Worm (Caenorhabditis elegans) whole organism, early embryonic: ENCODE data around the gene B0252.1.
A peak's percentile ranks its signal among the peaks of the same experiment; 100 is the strongest.

Experiments
- F13C5.2 ChIP-seq: sonication (generic microtip); optimal IDR thresholded peaks from 2 replicates; lab custom pipeline; 2017; ENCODE audit warnings: mild to moderate bottlenecking, missing genetic modification characterization, inconsistent platforms, missing compliant biosample characterization
- aly-1 ChIP-seq: sonication (generic microtip); optimal IDR thresholded peaks from 2 replicates; lab custom pipeline; 2016; ENCODE audit warnings: missing genetic modification characterization, missing compliant biosample characterization
- ama-1 ChIP-seq: fragments of 150-350 bp; optimal IDR thresholded peaks from 2 replicates; lab custom pipeline; 2014
- ceh-13 ChIP-seq: fragments of 200-800 bp; sonication (Bioruptor generic); optimal IDR thresholded peaks from 2 replicates; lab custom pipeline; 2018; ENCODE audit warnings: mild to moderate bottlenecking, missing genetic modification characterization, missing compliant biosample characterization
- ceh-36 ChIP-seq: sonication (generic microtip); optimal IDR thresholded peaks from 2 replicates; lab custom pipeline; 2016; ENCODE audit warnings: missing genetic modification characterization, inconsistent platforms, missing compliant biosample characterization
- ets-7 ChIP-seq: sonication (generic microtip); optimal IDR thresholded peaks from 2 replicates; lab custom pipeline; 2016; ENCODE audit warnings: missing genotype, missing genetic modification characterization, missing compliant biosample characterization
- flt-1 ChIP-seq: fragments of 200-800 bp; sonication (Bioruptor generic); IDR thresholded peaks from 2 replicates; pipeline ENCODE4 v1.3.6; 2022; ENCODE audit warnings: missing genetic modification characterization, missing compliant biosample characterization
- hmbx-1 ChIP-seq: sonication (generic microtip); optimal IDR thresholded peaks from 2 replicates; lab custom pipeline; 2016; ENCODE audit warnings: mild to moderate bottlenecking, missing genetic modification characterization, missing compliant biosample characterization
- hnd-1 ChIP-seq: sonication (generic microtip); optimal IDR thresholded peaks from 2 replicates; lab custom pipeline; 2016; ENCODE audit warnings: missing genetic modification characterization, missing compliant biosample characterization
- pes-1 ChIP-seq: fragments of 200-800 bp; sonication (Bioruptor generic); IDR thresholded peaks from 2 replicates; pipeline ENCODE4 v1.3.6; 2022; ENCODE audit warnings: missing genetic modification reagents, missing genetic modification characterization, missing compliant biosample characterization
- scrt-1 ChIP-seq: fragments of 200-800 bp; sonication (Bioruptor generic); IDR thresholded peaks from 2 replicates; pipeline ENCODE4 v1.3.6; 2022; ENCODE audit warnings: missing genetic modification characterization, missing compliant biosample characterization
- sea-1 ChIP-seq: fragments of 200-800 bp; sonication (Bioruptor generic); conservative IDR thresholded peaks from 2 replicates; pipeline ENCODE4 v1.3.6; 2022; ENCODE audit warnings: missing genetic modification characterization, missing compliant biosample characterization
- tbx-11 ChIP-seq: fragments of 200-800 bp; sonication (Bioruptor generic); IDR thresholded peaks from 2 replicates; pipeline ENCODE4 v1.3.6; 2022; ENCODE audit warnings: missing genetic modification characterization, missing compliant biosample characterization
- tbx-37 ChIP-seq: fragments of 200-800 bp; sonication (Bioruptor generic); conservative IDR thresholded peaks from 2 replicates; pipeline ENCODE4 v1.3.6; 2022; ENCODE audit warnings: missing genetic modification reagents, missing genetic modification characterization, missing compliant biosample characterization

ce11 chrII:6898017-6898779 lies 21.3 kb upstream of the B0252.1 start, which contains the start of gene hrpl-1:
- TF ChIP-seq ets-7 (tag; lab: Kevin White, UChicago) (no peak), scrt-1 (GFP tag; lab: Robert Waterston, UW) (peak; percentile 80), ama-1 (lab: Kevin White, UChicago) (no peak), sea-1 (GFP tag; lab: Robert Waterston, UW) (0 out of 2 replicates have a peak, but pooled peaks have one; percentile 72), hnd-1 (peak; percentile 3), ceh-13 (GFP tag; lab: Kevin White, UChicago) (peak; percentile 27), tbx-11 (peak; percentile 69), flt-1 (GFP tag; lab: Robert Waterston, UW) (peak; percentile 74), tbx-37 (no peak; the same call in 1 of the 2 replicates), aly-1 (tag; lab: Kevin White, UChicago) (peak; percentile 25), hmbx-1 (tag; lab: Kevin White, UChicago) (peak; percentile 4), F13C5.2 (tag; lab: Kevin White, UChicago) (no peak), ceh-36 (peak; percentile 89), pes-1 (GFP tag; lab: Robert Waterston, UW) (no peak; the same call in 1 of the 2 replicates)
